Fruit fly (Drosophila melanogaster) whole organism, prepupa: ENCODE results near the gene TwdlX.

ENCODE experiments used
- Blimp-1 ChIP-seq: fragments of 200-800 bp; sonication (Bioruptor generic); optimal IDR thresholded peaks from 3 replicates; lab custom pipeline; 2017; ENCODE audit warnings: missing biosample characterization, missing genetic modification characterization, mild to moderate bottlenecking, moderate library complexity, missing genetic modification reagents
- CG10631 ChIP-seq: fragments of 200-800 bp; sonication (Bioruptor generic); optimal IDR thresholded peaks from 2 replicates; lab custom pipeline; 2016; ENCODE audit warnings: missing biosample characterization, missing genetic modification characterization
- CG10669 ChIP-seq: fragments of 200-800 bp; sonication (Bioruptor generic); optimal IDR thresholded peaks from 3 replicates; lab custom pipeline; 2018; ENCODE audit warnings: missing biosample characterization, mild to moderate bottlenecking, missing genetic modification characterization, moderate library complexity
- CG11902 ChIP-seq: fragments of 200-800 bp; sonication (Bioruptor generic); optimal IDR thresholded peaks from 3 replicates; lab custom pipeline; 2016; ENCODE audit warnings: missing biosample characterization, missing genetic modification characterization
- CG15336 ChIP-seq: fragments of 200-800 bp; sonication (Bioruptor generic); IDR thresholded peaks from 2 replicates; pipeline ENCODE4 v1.3.6; 2022; ENCODE audit warnings: missing biosample characterization, missing genetic modification characterization
- CG1621 ChIP-seq: fragments of 200-800 bp; sonication (Bioruptor generic); optimal IDR thresholded peaks from 3 replicates; lab custom pipeline; 2018; ENCODE audit warnings: missing biosample characterization, mild to moderate bottlenecking, missing genetic modification characterization
- CG16779 ChIP-seq: fragments of 200-800 bp; sonication (Bioruptor generic); optimal IDR thresholded peaks from 3 replicates; lab custom pipeline; 2017; ENCODE audit warnings: missing biosample characterization, mild to moderate bottlenecking, missing genetic modification characterization
- CG3032 ChIP-seq: fragments of 200-800 bp; optimal IDR thresholded peaks from 2 replicates; lab custom pipeline; 2019; ENCODE audit warnings: missing biosample characterization, mild to moderate bottlenecking, missing genetic modification characterization, moderate library complexity
- CG31627 ChIP-seq: fragments of 200-800 bp; sonication (Bioruptor generic); optimal IDR thresholded peaks from 3 replicates; lab custom pipeline; 2016; ENCODE audit warnings: missing biosample characterization, missing genetic modification characterization
- CG3919 ChIP-seq: fragments of 200-800 bp; sonication (Bioruptor generic); optimal IDR thresholded peaks from 3 replicates; lab custom pipeline; 2016; ENCODE audit warnings: missing biosample characterization, missing genetic modification characterization
- CG4318 ChIP-seq: fragments of 200-800 bp; sonication (Bioruptor generic); optimal IDR thresholded peaks from 3 replicates; lab custom pipeline; 2017; ENCODE audit warnings: missing biosample characterization, mild to moderate bottlenecking, missing genetic modification characterization
- CG6163 ChIP-seq: fragments of 200-800 bp; sonication (Bioruptor generic); IDR thresholded peaks from 3 replicates; pipeline ENCODE4 v1.3.6; 2022; ENCODE audit warnings: missing biosample characterization, missing genetic modification characterization
- CG6276 ChIP-seq: fragments of 200-800 bp; sonication (Bioruptor generic); optimal IDR thresholded peaks from 2 replicates; lab custom pipeline; 2017; ENCODE audit warnings: missing biosample characterization, mild to moderate bottlenecking, missing genetic modification characterization
- CG6792 ChIP-seq: fragments of 200-800 bp; sonication (Bioruptor generic); optimal IDR thresholded peaks from 3 replicates; lab custom pipeline; 2016; ENCODE audit warnings: missing biosample characterization, missing genetic modification characterization
- CG6808 ChIP-seq: fragments of 200-800 bp; sonication (Bioruptor generic); optimal IDR thresholded peaks from 3 replicates; lab custom pipeline; 2017; ENCODE audit warnings: missing biosample characterization, missing genetic modification characterization, mild to moderate bottlenecking, moderate library complexity, missing genetic modification reagents
- CG6854 ChIP-seq: fragments of 200-800 bp; sonication (Bioruptor generic); optimal IDR thresholded peaks from 2 replicates; lab custom pipeline; 2017; ENCODE audit warnings: missing biosample characterization, mild to moderate bottlenecking, missing genetic modification characterization
- CG7368 ChIP-seq: fragments of 200-800 bp; sonication (Bioruptor generic); optimal IDR thresholded peaks from 3 replicates; lab custom pipeline; 2016; ENCODE audit warnings: missing biosample characterization, missing genetic modification characterization
- CG8319 ChIP-seq: fragments of 200-800 bp; sonication (Bioruptor generic); optimal IDR thresholded peaks from 3 replicates; lab custom pipeline; 2016; ENCODE audit warnings: missing biosample characterization, missing genetic modification characterization
- CG8632 ChIP-seq: fragments of 200-800 bp; sonication (Bioruptor generic); optimal IDR thresholded peaks from 3 replicates; lab custom pipeline; 2016; ENCODE audit warnings: missing biosample characterization, missing genetic modification characterization
- CG9139 ChIP-seq: fragments of 200-800 bp; sonication (Bioruptor generic); optimal IDR thresholded peaks from 3 replicates; lab custom pipeline; 2017; ENCODE audit warnings: missing biosample characterization, mild to moderate bottlenecking, missing genetic modification characterization
- Eip78C ChIP-seq: fragments of 200-800 bp; sonication (Bioruptor generic); peaks from one replicate; lab custom pipeline; 2016; ENCODE audit warnings: missing biosample characterization, missing genetic modification characterization
- Eip93F ChIP-seq: fragments of 200-800 bp; sonication (Bioruptor generic); optimal IDR thresholded peaks from 2 replicates; lab custom pipeline; 2016; ENCODE audit warnings: missing biosample characterization, mild to moderate bottlenecking, missing genetic modification characterization
- Ets21C ChIP-seq: fragments of 200-800 bp; sonication (Bioruptor generic); optimal IDR thresholded peaks from 3 replicates; lab custom pipeline; 2016; ENCODE audit warnings: missing biosample characterization, missing genetic modification characterization
- Gug ChIP-seq: fragments of 200-800 bp; sonication (Bioruptor generic); IDR thresholded peaks from 2 replicates; pipeline ENCODE4 v1.3.6; 2022; ENCODE audit warnings: missing biosample characterization, missing genetic modification characterization
- Hr38 ChIP-seq: sonication (Bioruptor generic); optimal IDR thresholded peaks from 2 replicates; lab custom pipeline; 2016; ENCODE audit warnings: missing biosample characterization, missing genetic modification characterization
- Hr39 ChIP-seq: fragments of 200-800 bp; sonication (Bioruptor generic); optimal IDR thresholded peaks from 2 replicates; lab custom pipeline; 2016; ENCODE audit warnings: missing biosample characterization, missing genetic modification characterization
- Hr4 ChIP-seq: fragments of 200-800 bp; sonication (Bioruptor generic); optimal IDR thresholded peaks from 3 replicates; lab custom pipeline; 2016; ENCODE audit warnings: missing biosample characterization, missing genetic modification characterization
- Lpt ChIP-seq: fragments of 200-800 bp; sonication (Bioruptor generic); optimal IDR thresholded peaks from 3 replicates; lab custom pipeline; 2016; ENCODE audit warnings: missing biosample characterization, missing genetic modification characterization
- Met ChIP-seq: fragments of 200-800 bp; sonication (Bioruptor generic); optimal IDR thresholded peaks from 3 replicates; lab custom pipeline; 2016; ENCODE audit warnings: missing biosample characterization, missing genetic modification characterization
- OdsH ChIP-seq: fragments of 200-800 bp; sonication (Bioruptor generic); optimal IDR thresholded peaks from 3 replicates; lab custom pipeline; 2016; ENCODE audit warnings: missing biosample characterization, missing genetic modification characterization
- Smox ChIP-seq: fragments of 200-800 bp; sonication (Bioruptor generic); optimal IDR thresholded peaks from 3 replicates; lab custom pipeline; 2016; ENCODE audit warnings: missing biosample characterization, missing genetic modification characterization
- Sox102F ChIP-seq: fragments of 200-800 bp; sonication (Bioruptor generic); optimal IDR thresholded peaks from 2 replicates; lab custom pipeline; 2016; ENCODE audit warnings: missing biosample characterization, mild to moderate bottlenecking, missing genetic modification characterization
- Sox14 ChIP-seq: fragments of 200-800 bp; sonication (Bioruptor generic); optimal IDR thresholded peaks from 3 replicates; lab custom pipeline; 2016; ENCODE audit warnings: missing biosample characterization, missing genetic modification characterization
- Sox15 ChIP-seq: fragments of 200-800 bp; sonication (Bioruptor generic); optimal IDR thresholded peaks from 3 replicates; lab custom pipeline; 2016; ENCODE audit warnings: missing biosample characterization, missing genetic modification characterization
- achi ChIP-seq: fragments of 200-800 bp; sonication (Bioruptor generic); optimal IDR thresholded peaks from 3 replicates; lab custom pipeline; 2016; ENCODE audit warnings: missing biosample characterization, missing genetic modification characterization
- acj6 ChIP-seq: fragments of 200-800 bp; sonication (Bioruptor generic); optimal IDR thresholded peaks from 3 replicates; lab custom pipeline; 2016; ENCODE audit warnings: missing biosample characterization, missing genetic modification characterization
- cyc ChIP-seq: fragments of 200-800 bp; sonication (Bioruptor generic); optimal IDR thresholded peaks from 3 replicates; lab custom pipeline; 2016; ENCODE audit warnings: missing biosample characterization, missing genetic modification characterization
- dac ChIP-seq: fragments of 200-800 bp; sonication (Bioruptor generic); optimal IDR thresholded peaks from 2 replicates; lab custom pipeline; 2017; ENCODE audit warnings: missing biosample characterization, mild to moderate bottlenecking, missing genetic modification characterization
- dsx ChIP-seq: fragments of 200-800 bp; optimal IDR thresholded peaks from 3 replicates; lab custom pipeline; 2019; ENCODE audit warnings: missing biosample characterization, mild to moderate bottlenecking, missing genetic modification characterization, moderate library complexity; ENCODE audit not compliant: poor library complexity, severe bottlenecking
- eg ChIP-seq: fragments of 200-800 bp; sonication (Bioruptor generic); IDR thresholded peaks from 3 replicates; pipeline ENCODE4 v1.3.6; 2022; ENCODE audit warnings: missing biosample characterization, missing genetic modification characterization
- esn ChIP-seq: fragments of 200-800 bp; sonication (Bioruptor generic); optimal IDR thresholded peaks from 2 replicates; lab custom pipeline; 2016; ENCODE audit warnings: missing biosample characterization, mild to moderate bottlenecking, missing genetic modification characterization, moderate library complexity
- fd59A ChIP-seq: fragments of 200-800 bp; sonication (Bioruptor generic); optimal IDR thresholded peaks from 2 replicates; lab custom pipeline; 2017; ENCODE audit warnings: missing biosample characterization, mild to moderate bottlenecking, missing genetic modification characterization, missing genetic modification reagents
- fd85E ChIP-seq: fragments of 200-800 bp; sonication (Bioruptor generic); optimal IDR thresholded peaks from 3 replicates; lab custom pipeline; 2016; ENCODE audit warnings: missing biosample characterization, missing genetic modification characterization
- fkh ChIP-seq: fragments of 200-800 bp; sonication (Bioruptor generic); optimal IDR thresholded peaks from 3 replicates; lab custom pipeline; 2017; ENCODE audit warnings: missing biosample characterization, mild to moderate bottlenecking, missing genetic modification characterization, moderate library complexity
- lz ChIP-seq: fragments of 200-800 bp; sonication (Bioruptor generic); optimal IDR thresholded peaks from 3 replicates; lab custom pipeline; 2016; ENCODE audit warnings: missing biosample characterization, missing genetic modification characterization
- pdm3 ChIP-seq: fragments of 200-800 bp; sonication (Bioruptor generic); optimal IDR thresholded peaks from 3 replicates; lab custom pipeline; 2016; ENCODE audit warnings: missing biosample characterization, missing genetic modification characterization
- salr ChIP-seq, 2 experiments: fragments of 200-800 bp; sonication (Bioruptor generic); optimal IDR thresholded peaks; 3 replicates each; lab custom pipeline; 2016 to 2018; ENCODE audit warnings: missing biosample characterization in 2 of 2, missing genetic modification characterization in 2 of 2, mild to moderate bottlenecking in 1 of 2
- spab ChIP-seq: fragments of 200-800 bp; sonication (Bioruptor generic); optimal IDR thresholded peaks from 2 replicates; lab custom pipeline; 2017; ENCODE audit warnings: missing biosample characterization, mild to moderate bottlenecking, missing genetic modification characterization, missing genetic modification reagents
- svp ChIP-seq: fragments of 200-800 bp; sonication (Bioruptor generic); peaks from one replicate; lab custom pipeline; 2016; ENCODE audit warnings: missing biosample characterization, missing genetic modification characterization
- topi ChIP-seq: fragments of 200-800 bp; sonication (Bioruptor generic); optimal IDR thresholded peaks from 3 replicates; lab custom pipeline; 2016; ENCODE audit warnings: missing biosample characterization, missing genetic modification characterization
- vri ChIP-seq: fragments of 200-800 bp; sonication (Bioruptor generic); optimal IDR thresholded peaks from 3 replicates; lab custom pipeline; 2016; ENCODE audit warnings: missing biosample characterization, mild to moderate bottlenecking, missing genetic modification characterization

TwdlX gene

DNA sequence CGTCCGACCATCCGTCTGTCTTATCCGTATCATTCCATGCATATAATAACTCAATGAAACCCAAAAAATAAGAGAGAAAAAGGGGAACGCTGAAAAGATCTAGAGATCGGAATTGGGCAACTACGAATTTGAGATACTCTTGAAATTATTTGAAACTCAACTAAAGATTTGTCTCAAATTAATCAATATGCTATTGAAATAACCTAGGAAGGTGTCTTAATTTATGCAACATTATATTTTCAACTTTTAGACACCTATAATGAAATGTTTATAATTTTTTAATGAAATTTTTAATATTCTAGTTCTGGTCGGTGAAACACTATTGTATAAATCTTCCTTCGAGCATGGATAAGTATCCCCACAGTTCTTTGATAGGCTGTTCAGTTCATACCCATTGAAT is 29.7 kb downstream of the TwdlX start:
- TF ChIP-seq CG7368 (GFP tag; lab: Kevin White, UChicago) (no peak), Gug (GFP tag; lab: Robert Waterston, UW) (no peak), fd85E (GFP tag; lab: Kevin White, UChicago) (no peak), salr (GFP tag; optimal IDR thresholded peaks at IDR 0.05; lab: Kevin White, UChicago) (no peak), vri (GFP tag; lab: Kevin White, UChicago) (no peak), CG6163 (GFP tag; lab: Robert Waterston, UW) (no peak), Ets21C (GFP tag; lab: Kevin White, UChicago) (no peak), CG31627 (no peak), CG11902 (no peak), lz (GFP tag; lab: Kevin White, UChicago) (no peak), fkh (no peak), Sox15 (GFP tag; lab: Kevin White, UChicago) (no peak), CG3032 (tag; lab: Kevin White, UChicago) (no peak), CG10669 (GFP tag; lab: Kevin White, UChicago) (no peak), Eip78C (GFP tag; lab: Kevin White, UChicago) (peak; percentile 63), esn (GFP tag; lab: Kevin White, UChicago) (no peak), Sox102F (GFP tag; lab: Kevin White, UChicago) (no peak), pdm3 (GFP tag; lab: Kevin White, UChicago) (no peak), Smox (GFP tag; lab: Kevin White, UChicago) (no peak), Met (GFP tag; lab: Kevin White, UChicago) (peak; percentile 7), topi (GFP tag; lab: Kevin White, UChicago) (no peak), CG6854 (GFP tag; lab: Kevin White, UChicago) (no peak), CG3919 (peak; percentile 2), dac (GFP tag; lab: Kevin White, UChicago) (no peak), Hr4 (GFP tag; lab: Kevin White, UChicago) (no peak), Hr38 (no peak), CG6792 (no peak), acj6 (GFP tag; lab: Kevin White, UChicago) (no peak), Hr39 (no peak), CG4318 (GFP tag; lab: Kevin White, UChicago) (no peak), achi (no peak), CG6276 (GFP tag; lab: Kevin White, UChicago) (no peak), OdsH (GFP tag; lab: Kevin White, UChicago) (no peak), svp (peak; percentile 72), CG1621 (tag; lab: Kevin White, UChicago) (no peak), cyc (peak; percentile 1), CG15336 (GFP tag; lab: Robert Waterston, UW) (no peak), dsx (GFP tag; lab: Kevin White, UChicago) (no peak), fd59A (GFP tag; lab: Kevin White, UChicago) (no peak), Blimp-1 (GFP tag; lab: Kevin White, UChicago) (no peak), CG8319 (GFP tag; lab: Kevin White, UChicago) (no peak), CG10631 (peak; percentile 3), Lpt (GFP tag; lab: Kevin White, UChicago) (no peak), Eip93F (no peak), eg (no peak), spab (GFP tag; lab: Kevin White, UChicago) (no peak), CG9139 (GFP tag; lab: Kevin White, UChicago) (no peak), CG8632 (GFP tag; lab: Kevin White, UChicago) (no peak), Sox14 (no peak), CG16779 (no peak), CG6808 (no peak)
- TF ChIP-seq, all 60 proteins: peak for 6
